Worm (Caenorhabditis elegans): Measurements from ENCODE around the gene ark-1.

ark-1 gene

ce11 chrIV:12614624-12615023 lies 16.2 kb downstream of the ark-1 start, which contains the start of gene efa-6:
Gene efa-6 (minus strand): TSS chrIV:12614724.
- no peak for TF ChIP-seq nhr-25 (tag; optimal IDR thresholded peaks at IDR 0.05; ENCODE audit: borderline replicate concordance, insufficient read depth)
- TF ChIP-seq vab-7 (GFP tag; IDR thresholded peaks at IDR 0.05) = no peak
- no peak for TF ChIP-seq ceh-20 (GFP tag; IDR thresholded peaks at IDR 0.05)
- TF ChIP-seq spr-3 (GFP tag; optimal IDR thresholded peaks at IDR 0.05) = no peak
- no peak for TF ChIP-seq F26F4.8 (GFP tag; conservative IDR thresholded peaks at IDR 0.05)
- TF ChIP-seq attf-4 (tag; optimal IDR thresholded peaks at IDR 0.05) = no peak
- TF ChIP-seq pqm-1 (tag; optimal IDR thresholded peaks at IDR 0.05) = no peak
- no peak for TF ChIP-seq snpc-4 (tag; optimal IDR thresholded peaks at IDR 0.05)
- no peak for TF ChIP-seq lin-38 (GFP tag; IDR thresholded peaks at IDR 0.05)
- no peak for TF ChIP-seq zfp-3 (GFP tag; conservative IDR thresholded peaks at IDR 0.05)
- TF ChIP-seq daf-19 (GFP tag; conservative IDR thresholded peaks at IDR 0.05) = no peak
- TF ChIP-seq lsy-2 (tag; optimal IDR thresholded peaks at IDR 0.05) = no peak
- no peak for TF ChIP-seq nhr-48 (tag; optimal IDR thresholded peaks at IDR 0.05)
- no peak for TF ChIP-seq ces-1 (GFP tag; optimal IDR thresholded peaks at IDR 0.05)
- no peak for TF ChIP-seq zip-2 (tag; optimal IDR thresholded peaks at IDR 0.05)
- TF ChIP-seq hif-1 (tag; optimal IDR thresholded peaks at IDR 0.05) = no peak
- TF ChIP-seq dve-1 (tag; optimal IDR thresholded peaks at IDR 0.05; ENCODE audit: insufficient read depth) = no peak
- TF ChIP-seq php-3 (GFP tag; IDR thresholded peaks at IDR 0.05) = no peak
- TF ChIP-seq rbr-2 (tag; optimal IDR thresholded peaks at IDR 0.05) = no peak
- no peak for TF ChIP-seq lin-39 (tag; optimal IDR thresholded peaks at IDR 0.05)

DNA sequence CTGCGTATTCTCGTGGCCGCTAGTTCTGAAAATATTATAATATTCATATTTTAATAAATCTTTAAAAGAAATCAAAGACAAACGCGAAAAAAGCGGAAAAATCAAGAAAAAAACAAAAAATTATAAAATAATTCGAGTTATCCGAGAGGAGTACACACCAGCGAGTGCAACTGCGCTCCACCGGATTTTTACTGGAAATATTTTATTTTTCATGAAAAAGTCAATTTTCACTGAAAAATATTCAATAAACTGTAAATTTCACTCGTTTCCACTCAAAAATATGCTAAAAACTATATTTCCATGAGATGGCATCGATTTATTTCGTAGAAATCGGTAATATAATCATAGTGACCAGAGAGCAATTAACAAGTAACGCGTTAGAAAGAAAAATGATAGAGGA lies 25.4 kb downstream of the ark-1 start, which contains the start of gene Y55D9A.2:
Gene Y55D9A.2, minus strand, starts transcription at position 31 of the 400 bp plus-strand sequence.
- TF ChIP-seq spr-1 (tag; optimal IDR thresholded peaks at IDR 0.05) (no peak), lin-38 (GFP tag; IDR thresholded peaks at IDR 0.05) (peak; percentile 90), dpl-1 (GFP tag; optimal IDR thresholded peaks at IDR 0.05) (peak; percentile 40), mes-2 (tag; optimal IDR thresholded peaks at IDR 0.05; ENCODE audit: poor library complexity, severe bottlenecking) (peak; percentile 70), zip-2 (tag; optimal IDR thresholded peaks at IDR 0.05) (no peak), ces-1 (GFP tag; optimal IDR thresholded peaks at IDR 0.05) (no peak), mep-1 (tag; optimal IDR thresholded peaks at IDR 0.05) (peak; percentile 2), ceh-28 (tag; optimal IDR thresholded peaks at IDR 0.05) (no peak), daf-19 (GFP tag; conservative IDR thresholded peaks at IDR 0.05) (no peak), unc-130 (GFP tag; optimal IDR thresholded peaks at IDR 0.05) (peak; percentile 4), Y105C5A.15 (GFP tag; IDR thresholded peaks at IDR 0.05) (no peak), nhr-102 (tag; optimal IDR thresholded peaks at IDR 0.05) (no peak), rbr-2 (tag; optimal IDR thresholded peaks at IDR 0.05) (no peak), daf-16 (GFP tag; optimal IDR thresholded peaks at IDR 0.05) (no peak), daf-16 (tag; optimal IDR thresholded peaks at IDR 0.05) (peak; percentile 9), T20F7.1 (GFP tag; optimal IDR thresholded peaks at IDR 0.05) (peak; percentile 60), lsy-2 (tag; optimal IDR thresholded peaks at IDR 0.05) (peak in 1 of 2 experiments; percentile 64), nhr-77 (tag; optimal IDR thresholded peaks at IDR 0.05) (peak; percentile 22), attf-4 (tag; optimal IDR thresholded peaks at IDR 0.05) (no peak), T26A8.4 (GFP tag; IDR thresholded peaks at IDR 0.05) (no peak), R02D3.7 (tag; optimal IDR thresholded peaks at IDR 0.05) (no peak), lin-39 (tag; optimal IDR thresholded peaks at IDR 0.05) (no peak), spr-3 (GFP tag; optimal IDR thresholded peaks at IDR 0.05) (no peak), unc-62 (GFP tag; optimal IDR thresholded peaks at IDR 0.05 in 1 of 2) (no peak), unc-62 (tag; optimal IDR thresholded peaks at IDR 0.05) (no peak)

- TF ChIP-seq zfp-2 (tag; optimal IDR thresholded peaks at IDR 0.05) = no peak
- no peak for TF ChIP-seq ztf-7 (tag; optimal IDR thresholded peaks at IDR 0.05)
- peak; percentile 30; the same call in 1 of the 2 replicates for TF ChIP-seq pha-4 (GFP tag; IDR thresholded peaks at IDR 0.05)
- no peak for TF ChIP-seq pha-4 (tag; optimal IDR thresholded peaks at IDR 0.05)
- no peak for TF ChIP-seq zag-1 (tag; optimal IDR thresholded peaks at IDR 0.05)
- no peak for TF ChIP-seq mxl-3 (GFP tag; optimal IDR thresholded peaks at IDR 0.05)
- peak; percentile 41 for TF ChIP-seq mep-1 (tag; optimal IDR thresholded peaks at IDR 0.05)
- TF ChIP-seq php-3 (GFP tag; IDR thresholded peaks at IDR 0.05) = peak; percentile 92
- no peak for TF ChIP-seq aha-1 (tag)
- TF ChIP-seq nhr-28 (tag; optimal IDR thresholded peaks at IDR 0.05) = peak; percentile 91
- TF ChIP-seq lsy-2 (tag; optimal IDR thresholded peaks at IDR 0.05) = peak in 1 of 2 experiments; percentile 38
- TF ChIP-seq tra-1 (GFP tag; IDR thresholded peaks at IDR 0.05) = peak; percentile 64; the same call in 1 of the 2 replicates
- TF ChIP-seq nhr-77 (tag; optimal IDR thresholded peaks at IDR 0.05) = peak; percentile 72
- TF ChIP-seq hlh-11 (tag; optimal IDR thresholded peaks at IDR 0.05) = peak; percentile 91
- TF ChIP-seq T26A8.4 (GFP tag; IDR thresholded peaks at IDR 0.05) = peak; percentile 38; the same call in 1 of the 2 replicates
- peak; percentile 18 for TF ChIP-seq hlh-30 (tag; optimal IDR thresholded peaks at IDR 0.05; ENCODE audit: insufficient read depth)
- TF ChIP-seq Y75B8A.6 (GFP tag; IDR thresholded peaks at IDR 0.05) = no peak
- peak in 1 of 2 experiments; percentile 71 for TF ChIP-seq daf-16 (GFP tag; optimal IDR thresholded peaks at IDR 0.05)
- TF ChIP-seq daf-16 (tag; optimal IDR thresholded peaks at IDR 0.05) = peak; percentile 97
Measured at ce11 chrIV:12600941-12601340, 29.9 kb downstream of the ark-1 start.
